Fruit fly (Drosophila melanogaster) whole organism, pupa: ENCODE data around the gene CG31988.

ENCODE experiments used
- CG13204 ChIP-seq: fragments of 200-800 bp; sonication (Bioruptor generic); optimal IDR thresholded peaks from 2 replicates; lab custom pipeline; 2018; ENCODE audit warnings: missing biosample characterization, mild to moderate bottlenecking, missing genetic modification characterization, moderate library complexity
- CG15710 ChIP-seq: fragments of 200-800 bp; sonication (Bioruptor generic); optimal IDR thresholded peaks from 2 replicates; lab custom pipeline; 2018; ENCODE audit warnings: missing biosample characterization, mild to moderate bottlenecking, missing genetic modification characterization, moderate library complexity
- CG34367 ChIP-seq: fragments of 200-800 bp; sonication (Bioruptor generic); optimal IDR thresholded peaks from 2 replicates; lab custom pipeline; 2018; ENCODE audit warnings: missing biosample characterization, mild to moderate bottlenecking, missing genetic modification characterization
- Pif1A ChIP-seq: fragments of 200-800 bp; sonication (Bioruptor generic); optimal IDR thresholded peaks from 3 replicates; lab custom pipeline; 2016; ENCODE audit warnings: missing biosample characterization, missing genetic modification characterization
- Pif1B ChIP-seq: fragments of 200-800 bp; sonication (Bioruptor generic); optimal IDR thresholded peaks from 3 replicates; lab custom pipeline; 2016; ENCODE audit warnings: missing biosample characterization, missing genetic modification characterization
- Snoo ChIP-seq: fragments of 200-800 bp; sonication (Bioruptor generic); optimal IDR thresholded peaks from 3 replicates; lab custom pipeline; 2017; ENCODE audit warnings: missing biosample characterization, mild to moderate bottlenecking, missing genetic modification characterization, inconsistent platforms
- gl ChIP-seq: fragments of 200-800 bp; sonication (Bioruptor generic); optimal IDR thresholded peaks from 2 replicates; lab custom pipeline; 2018; ENCODE audit warnings: missing biosample characterization, mild to moderate bottlenecking, missing genetic modification characterization

DNA sequence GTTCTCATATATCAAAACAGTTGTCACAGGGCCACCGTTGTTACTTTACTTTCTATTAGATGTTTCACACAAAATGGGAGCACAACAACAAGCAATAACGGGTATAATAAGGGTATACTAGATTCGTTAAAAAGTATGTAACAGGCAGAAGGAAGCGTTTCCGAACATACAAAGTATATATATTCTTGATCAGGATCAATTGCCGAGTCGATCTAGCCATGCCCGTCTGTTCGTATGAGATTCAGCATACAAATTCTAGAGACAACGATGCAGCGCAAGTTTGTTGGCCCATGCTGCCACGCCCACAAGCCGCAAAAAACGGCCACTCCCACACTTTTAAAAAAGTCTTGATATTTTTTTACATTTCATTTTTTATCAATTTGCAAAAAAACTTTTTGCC is 2.3 kb downstream of the CG31988 start, which contains the start of gene CG31624:
- no peak for TF ChIP-seq CG13204 (GFP tag; lab: Kevin White, UChicago)
- no peak for TF ChIP-seq CG15710 (tag; lab: Kevin White, UChicago)
- no peak for TF ChIP-seq gl (tag; lab: Kevin White, UChicago)
- TF ChIP-seq CG34367 (tag; lab: Kevin White, UChicago), result no peak
- no peak for TF ChIP-seq Pif1A (GFP tag; lab: Kevin White, UChicago)
- TF ChIP-seq Pif1B (GFP tag; lab: Kevin White, UChicago), result no peak
- no peak for TF ChIP-seq Snoo (tag; lab: Kevin White, UChicago)
